Fruit fly (Drosophila melanogaster) whole organism, embryonic: Measurements from ENCODE around the gene Tsen34.

ENCODE experiments used
- Abd-B ChIP-seq: fragments of 200-800 bp; sonication (Bioruptor generic); optimal IDR thresholded peaks from 2 replicates; lab custom pipeline; 2018; ENCODE audit warnings: missing biosample characterization, mild to moderate bottlenecking, missing genetic modification characterization, moderate library complexity
- Atf3 ChIP-seq: fragments of 200-800 bp; sonication (Bioruptor generic); optimal IDR thresholded peaks from 3 replicates; lab custom pipeline; 2016; ENCODE audit warnings: missing biosample characterization, missing genetic modification characterization
- CG1024 ChIP-seq: fragments of 200-800 bp; sonication (Bioruptor generic); IDR thresholded peaks from 2 replicates; pipeline ENCODE4 v1.3.6; 2022; ENCODE audit warnings: missing biosample characterization, missing genetic modification characterization
- CG10321 ChIP-seq: fragments of 200-800 bp; sonication (Bioruptor generic); IDR thresholded peaks from 2 replicates; pipeline ENCODE4 v1.3.6; 2022; ENCODE audit warnings: missing biosample characterization, missing genetic modification characterization
- CG10431 ChIP-seq: fragments of 200-800 bp; sonication (Bioruptor generic); optimal IDR thresholded peaks from 3 replicates; lab custom pipeline; 2018; ENCODE audit warnings: missing biosample characterization, mild to moderate bottlenecking, missing genetic modification characterization
- CG12155 ChIP-seq: fragments of 200-800 bp; sonication (Bioruptor generic); optimal IDR thresholded peaks from 3 replicates; lab custom pipeline; 2016; ENCODE audit warnings: missing biosample characterization, missing genetic modification characterization
- CG12299 ChIP-seq: fragments of 200-800 bp; sonication (Bioruptor generic); optimal IDR thresholded peaks from 2 replicates; lab custom pipeline; 2018; ENCODE audit warnings: missing biosample characterization, mild to moderate bottlenecking, missing genetic modification characterization
- CG16779 ChIP-seq: fragments of 200-800 bp; sonication (Bioruptor generic); IDR thresholded peaks from 2 replicates; pipeline ENCODE4 v1.3.6; 2022; ENCODE audit warnings: missing biosample characterization, missing genetic modification characterization
- CG16813 ChIP-seq: fragments of 200-800 bp; sonication (Bioruptor generic); IDR thresholded peaks from 3 replicates; pipeline ENCODE4 v1.3.6; 2022; ENCODE audit warnings: missing biosample characterization, missing genetic modification characterization; ENCODE audit not compliant: partially characterized antibody
- CG17186 ChIP-seq: fragments of 200-800 bp; sonication (Bioruptor generic); optimal IDR thresholded peaks from 3 replicates; lab custom pipeline; 2017; ENCODE audit warnings: missing biosample characterization, missing genetic modification reagents, missing genetic modification characterization
- CG17802 ChIP-seq: fragments of 200-800 bp; sonication (Bioruptor generic); optimal IDR thresholded peaks from 2 replicates; lab custom pipeline; 2018; ENCODE audit warnings: missing biosample characterization, mild to moderate bottlenecking, missing genetic modification characterization, moderate library complexity
- CG18262 ChIP-seq: fragments of 200-800 bp; optimal IDR thresholded peaks from 3 replicates; lab custom pipeline; 2019; ENCODE audit warnings: missing biosample characterization, mild to moderate bottlenecking, missing genetic modification characterization, moderate library complexity
- CG2120 ChIP-seq: fragments of 200-800 bp; sonication (Bioruptor generic); optimal IDR thresholded peaks from 3 replicates; lab custom pipeline; 2016; ENCODE audit warnings: missing biosample characterization, missing genetic modification characterization
- CG2199 ChIP-seq: fragments of 200-800 bp; sonication (Bioruptor generic); IDR thresholded peaks from 3 replicates; pipeline ENCODE4 v1.3.6; 2022; ENCODE audit warnings: missing biosample characterization, missing genetic modification characterization
- CG3163 ChIP-seq: fragments of 200-800 bp; sonication (Bioruptor generic); optimal IDR thresholded peaks from 3 replicates; lab custom pipeline; 2016; ENCODE audit warnings: missing biosample characterization, missing genetic modification characterization
- CG3847 ChIP-seq: fragments of 200-800 bp; sonication (Bioruptor generic); IDR thresholded peaks from 2 replicates; pipeline ENCODE4 v1.3.6; 2022; ENCODE audit warnings: missing biosample characterization, missing genetic modification characterization
- CG4424 ChIP-seq: fragments of 200-800 bp; sonication (Bioruptor generic); optimal IDR thresholded peaks from 3 replicates; lab custom pipeline; 2016; ENCODE audit warnings: missing biosample characterization, missing genetic modification characterization
- CG4820 ChIP-seq: fragments of 200-800 bp; sonication (Bioruptor generic); optimal IDR thresholded peaks from 3 replicates; lab custom pipeline; 2016; ENCODE audit warnings: missing biosample characterization, missing genetic modification characterization
- CG5245 ChIP-seq: fragments of 200-800 bp; sonication (Bioruptor generic); optimal IDR thresholded peaks from 3 replicates; lab custom pipeline; 2016; ENCODE audit warnings: missing biosample characterization, missing genetic modification characterization
- CG6683 ChIP-seq: fragments of 200-800 bp; sonication (Bioruptor generic); optimal IDR thresholded peaks from 2 replicates; lab custom pipeline; 2017; ENCODE audit warnings: missing biosample characterization, mild to moderate bottlenecking, missing genetic modification characterization, missing genetic modification reagents
- CG6791 ChIP-seq: fragments of 200-800 bp; sonication (Bioruptor generic); IDR thresholded peaks from 3 replicates; pipeline ENCODE4 v1.3.6; 2022; ENCODE audit warnings: missing biosample characterization, missing genetic modification characterization; ENCODE audit not compliant: partially characterized antibody
- CG7786 ChIP-seq: fragments of 200-800 bp; sonication (Bioruptor generic); optimal IDR thresholded peaks from 2 replicates; lab custom pipeline; 2016; ENCODE audit warnings: missing biosample characterization, missing genetic modification characterization
- CG8359 ChIP-seq: fragments of 200-800 bp; sonication (Bioruptor generic); optimal IDR thresholded peaks from 2 replicates; lab custom pipeline; 2017; ENCODE audit warnings: missing biosample characterization, mild to moderate bottlenecking, missing genetic modification characterization, borderline replicate concordance
- CG8765 ChIP-seq: fragments of 200-800 bp; sonication (Bioruptor generic); IDR thresholded peaks from 2 replicates; pipeline ENCODE4 v1.3.6; 2022; ENCODE audit warnings: missing biosample characterization, missing genetic modification characterization
- Dfd ChIP-seq, 2 experiments: fragments of >200 bp; optimal IDR thresholded peaks; 2 replicates each; lab custom pipeline; 2017; ENCODE audit warnings: missing biosample characterization in 2 of 2, missing genetic modification characterization in 2 of 2
- ERR ChIP-seq: fragments of 200-800 bp; sonication (Bioruptor generic); optimal IDR thresholded peaks from 2 replicates; lab custom pipeline; 2016; ENCODE audit warnings: missing biosample characterization, missing genetic modification characterization
- Gug ChIP-seq: fragments of 200-800 bp; sonication (Bioruptor generic); IDR thresholded peaks from 4 replicates; pipeline ENCODE4 v1.3.6; 2022; ENCODE audit warnings: missing biosample characterization, missing genetic modification characterization
- HmgZ ChIP-seq: fragments of 200-800 bp; sonication (Bioruptor generic); optimal IDR thresholded peaks from 2 replicates; lab custom pipeline; 2018; ENCODE audit warnings: missing biosample characterization, mild to moderate bottlenecking, missing genetic modification characterization
- Med ChIP-seq: fragments of 200-800 bp; sonication (Bioruptor generic); peaks from one replicate; lab custom pipeline; 2016; ENCODE audit warnings: missing biosample characterization, missing genetic modification characterization, mild to moderate bottlenecking, inconsistent platforms, moderate library complexity
- Poxn ChIP-seq: fragments of 200-800 bp; sonication (Bioruptor generic); IDR thresholded peaks from 2 replicates; pipeline ENCODE4 v1.3.6; 2022; ENCODE audit warnings: missing biosample characterization, missing genetic modification characterization
- Ptx1 ChIP-seq: fragments of 200-800 bp; sonication (Bioruptor generic); IDR thresholded peaks from 2 replicates; pipeline ENCODE4 v1.3.6; 2022; ENCODE audit warnings: missing biosample characterization, missing genetic modification characterization
- Sox100B ChIP-seq: fragments of 200-800 bp; sonication (Bioruptor generic); optimal IDR thresholded peaks from 3 replicates; lab custom pipeline; 2018; ENCODE audit warnings: missing biosample characterization, mild to moderate bottlenecking, missing genetic modification characterization
- abd-A ChIP-seq: fragments of 200-800 bp; sonication (Bioruptor generic); optimal IDR thresholded peaks from 3 replicates; lab custom pipeline; 2019; ENCODE audit warnings: missing biosample characterization, mild to moderate bottlenecking, missing genetic modification characterization, moderate library complexity
- al ChIP-seq: fragments of 200-800 bp; sonication (Bioruptor generic); IDR thresholded peaks from 2 replicates; pipeline ENCODE4 v1.3.6; 2022; ENCODE audit warnings: missing biosample characterization, missing genetic modification characterization
- chinmo ChIP-seq: fragments of 200-800 bp; sonication (Bioruptor generic); IDR thresholded peaks from 4 replicates; pipeline ENCODE4 v1.3.6; 2022; ENCODE audit warnings: missing biosample characterization, missing genetic modification characterization; ENCODE audit not compliant: partially characterized antibody
- crp ChIP-seq, 2 experiments: fragments of 200-800 bp; sonication (Bioruptor generic); optimal IDR thresholded peaks; 2 replicates in 1 of 2; 3 replicates in 1 of 2; lab custom pipeline; 2017; ENCODE audit warnings: missing biosample characterization in 2 of 2, missing genetic modification characterization in 2 of 2, mild to moderate bottlenecking in 1 of 2, moderate library complexity in 1 of 2
- ftz-f1 ChIP-seq: fragments of 200-800 bp; sonication (Bioruptor generic); optimal IDR thresholded peaks from 2 replicates; lab custom pipeline; 2016; ENCODE audit warnings: missing biosample characterization, missing genetic modification characterization
- gem ChIP-seq: fragments of 200-800 bp; sonication (Bioruptor generic); optimal IDR thresholded peaks from 2 replicates; lab custom pipeline; 2019; ENCODE audit warnings: missing biosample characterization, mild to moderate bottlenecking, missing genetic modification characterization, moderate library complexity
- gt ChIP-seq: fragments of 200-800 bp; sonication (Bioruptor generic); IDR thresholded peaks from 2 replicates; pipeline ENCODE4 v1.3.6; 2022; ENCODE audit warnings: missing biosample characterization, missing genetic modification characterization
- insv ChIP-seq, 2 experiments: fragments of 200-800 bp; sonication (Bioruptor generic); optimal IDR thresholded peaks; 3 replicates each; lab custom pipeline; 2016 to 2018; ENCODE audit warnings: missing biosample characterization in 2 of 2, missing genetic modification characterization in 2 of 2
- jing ChIP-seq: fragments of 200-800 bp; sonication (Bioruptor generic); optimal IDR thresholded peaks from 2 replicates; lab custom pipeline; 2018; ENCODE audit warnings: missing biosample characterization, mild to moderate bottlenecking, missing genetic modification characterization
- lmd ChIP-seq: fragments of 200-800 bp; sonication (Bioruptor generic); IDR thresholded peaks from 2 replicates; pipeline ENCODE4 v1.3.6; 2022; ENCODE audit warnings: missing biosample characterization, missing genetic modification characterization
- luna ChIP-seq: fragments of 200-800 bp; sonication (Bioruptor generic); optimal IDR thresholded peaks from 2 replicates; lab custom pipeline; 2016; ENCODE audit warnings: missing biosample characterization, missing genetic modification characterization
- onecut ChIP-seq: fragments of 200-800 bp; sonication (Bioruptor generic); IDR thresholded peaks from 2 replicates; pipeline ENCODE4 v1.3.6; 2022; ENCODE audit warnings: missing biosample characterization, missing genetic modification characterization
- ro ChIP-seq: fragments of 200-800 bp; sonication (Bioruptor generic); IDR thresholded peaks from 2 replicates; pipeline ENCODE4 v1.3.6; 2022; ENCODE audit warnings: missing biosample characterization, missing genetic modification characterization
- schlank ChIP-seq: fragments of 200-800 bp; sonication (Bioruptor generic); optimal IDR thresholded peaks from 2 replicates; lab custom pipeline; 2018; ENCODE audit warnings: missing biosample characterization, mild to moderate bottlenecking, missing genetic modification characterization
- zen ChIP-seq: fragments of 200-800 bp; sonication (Bioruptor generic); optimal IDR thresholded peaks from 3 replicates; lab custom pipeline; 2018; ENCODE audit warnings: missing biosample characterization, mild to moderate bottlenecking, missing genetic modification characterization, moderate library complexity
- zen2 ChIP-seq: fragments of 200-800 bp; sonication (Bioruptor generic); IDR thresholded peaks from 3 replicates; pipeline ENCODE4 v1.3.6; 2022; ENCODE audit warnings: missing biosample characterization, missing genetic modification characterization; ENCODE audit not compliant: partially characterized antibody
- zfh1 ChIP-seq: fragments of 200-800 bp; sonication (Bioruptor generic); IDR thresholded peaks from 3 replicates; pipeline ENCODE4 v1.3.6; 2022; ENCODE audit warnings: missing biosample characterization, missing genetic modification characterization

Gene Tsen34

DNA sequence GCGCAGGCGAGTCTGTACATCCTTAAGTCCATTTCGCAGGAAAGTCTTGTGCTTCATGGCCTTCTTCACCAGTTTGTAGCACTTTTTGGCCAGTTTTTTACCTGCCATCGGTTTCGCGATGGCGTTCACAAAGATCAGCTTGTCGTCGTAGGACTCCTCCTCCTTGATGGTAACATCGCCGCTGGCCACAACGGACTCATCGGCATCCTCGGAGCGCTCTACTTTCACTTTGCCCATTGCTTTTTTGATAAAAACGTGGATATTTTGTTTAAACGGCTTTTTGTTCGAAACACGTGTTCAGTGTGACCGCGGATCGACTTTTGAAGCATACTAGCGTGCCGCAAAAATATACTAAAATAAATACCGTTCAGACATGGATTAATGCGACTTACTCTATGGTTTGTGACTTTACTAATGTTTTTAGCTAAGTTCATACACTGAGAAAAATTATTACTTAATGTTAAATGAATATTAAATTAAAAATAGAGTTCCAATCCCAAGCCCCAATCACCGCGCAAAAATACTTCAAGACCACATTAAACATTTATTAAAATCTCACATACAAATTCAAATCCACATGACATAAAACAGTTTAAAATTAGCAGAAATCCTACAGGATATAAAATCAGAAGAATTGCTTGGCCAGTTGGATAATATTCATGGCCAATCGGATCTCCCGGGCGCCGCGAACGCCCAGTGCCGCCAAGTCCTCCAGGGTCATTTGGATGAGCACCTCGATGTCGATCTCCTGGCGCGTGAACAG, 40.4 kb upstream of the Tsen34 start, which contains the start of gene NHP2 (continued):
- TF ChIP-seq CG18262 (peak; percentile 82), CG1024 (GFP tag; lab: Robert Waterston, UW) (peak; percentile 71), lmd (GFP tag; lab: Robert Waterston, UW) (peak; percentile 80), chinmo (0 out of 4 replicates have a peak, but pooled peaks have one; percentile 63), Poxn (GFP tag; lab: Robert Waterston, UW) (peak; percentile 55), ftz-f1 (no peak), schlank (tag; lab: Kevin White, UChicago) (peak; percentile 9), CG6791 (peak; percentile 75), CG5245 (GFP tag; lab: Kevin White, UChicago) (peak; percentile 78), CG12299 (peak; percentile 75), al (GFP tag; lab: Robert Waterston, UW) (peak; percentile 63), Abd-B (GFP tag; lab: Kevin White, UChicago) (no peak), zen (tag; lab: Kevin White, UChicago) (peak; percentile 85), abd-A (tag; lab: Kevin White, UChicago) (no peak), gem (tag; lab: Kevin White, UChicago) (peak; percentile 90), Med (GFP tag; lab: Kevin White, UChicago) (peak; percentile 93), CG4424 (GFP tag; lab: Kevin White, UChicago) (peak; percentile 83), CG16813 (GFP tag; lab: Robert Waterston, UW) (no peak), CG8765 (no peak), Sox100B (GFP tag; lab: Kevin White, UChicago) (no peak), CG2199 (GFP tag; lab: Robert Waterston, UW) (0 out of 3 replicates have a peak, but pooled peaks have one; percentile 33), CG4820 (peak; percentile 62), zfh1 (peak; percentile 79), CG16779 (0 out of 2 replicates have a peak, but pooled peaks have one; percentile 39), luna (no peak), CG3847 (peak; percentile 77), HmgZ (tag; lab: Kevin White, UChicago) (peak; percentile 85), CG6683 (peak; percentile 50), onecut (GFP tag; lab: Robert Waterston, UW) (peak; percentile 80), ro (GFP tag; lab: Robert Waterston, UW) (no peak), CG17186 (GFP tag; lab: Kevin White, UChicago) (peak; percentile 18), CG3163 (no peak), Gug (GFP tag; lab: Robert Waterston, UW) (peak; percentile 63; the same call in 3 of the 4 replicates), CG17802 (tag; lab: Kevin White, UChicago) (peak; percentile 53), CG8359 (GFP tag; lab: Kevin White, UChicago) (peak; percentile 47), Dfd (GFP tag; optimal IDR thresholded peaks at IDR 0.05; lab: Kevin White, UChicago) (no peak), insv (GFP tag; optimal IDR thresholded peaks at IDR 0.05; lab: Kevin White, UChicago) (peak in 1 of 2 experiments; percentile 57), zen2 (GFP tag; lab: Robert Waterston, UW) (no peak), Ptx1 (GFP tag; lab: Robert Waterston, UW) (peak; percentile 77), CG10321 (peak; percentile 51; the same call in 1 of the 2 replicates), CG7786 (GFP tag; lab: Kevin White, UChicago) (peak; percentile 59), ERR (GFP tag; lab: Kevin White, UChicago) (no peak), jing (GFP tag; lab: Kevin White, UChicago) (peak; percentile 62), CG12155 (GFP tag; lab: Kevin White, UChicago) (peak; percentile 72), CG2120 (peak; percentile 86), Atf3 (GFP tag; lab: Kevin White, UChicago) (peak; percentile 47), crp (GFP tag; optimal IDR thresholded peaks at IDR 0.05; lab: Kevin White, UChicago) (peak in 1 of 2 experiments; percentile 70), CG10431 (GFP tag; lab: Kevin White, UChicago) (peak; percentile 44), gt (0 out of 2 replicates have a peak, but pooled peaks have one; percentile 15)
